Worm (Caenorhabditis elegans) whole organism, L2 larva: ENCODE results near the gene Y51H7C.9.

Experiments
- F13H6.1 ChIP-seq: sonication (generic microtip); optimal IDR thresholded peaks from 2 replicates; lab custom pipeline; 2016; ENCODE audit warnings: missing genetic modification characterization, missing compliant biosample characterization
- R02D3.7 ChIP-seq: fragments of 150-350 bp; optimal IDR thresholded peaks from 2 replicates; lab custom pipeline; 2014; ENCODE audit warnings: missing biosample characterization, missing genetic modification characterization
- Y55F3AM.14 ChIP-seq: fragments of 200-800 bp; sonication (Bioruptor generic); optimal IDR thresholded peaks from 2 replicates; lab custom pipeline; 2018; ENCODE audit warnings: mild to moderate bottlenecking, missing genetic modification characterization, missing compliant biosample characterization
- alr-1 ChIP-seq: fragments of 150-350 bp; optimal IDR thresholded peaks from 2 replicates; lab custom pipeline; 2014; ENCODE audit warnings: missing biosample characterization, missing genetic modification characterization
- ama-1 ChIP-seq: fragments of 150-350 bp; optimal IDR thresholded peaks from 2 replicates; lab custom pipeline; 2018; ENCODE audit warnings: inconsistent platforms
- blmp-1 ChIP-seq: sonication (generic microtip); optimal IDR thresholded peaks from 2 replicates; lab custom pipeline; 2017; ENCODE audit warnings: missing genetic modification characterization, mild to moderate bottlenecking, missing compliant biosample characterization, antibody characterized with exemption, moderate library complexity; ENCODE audit not compliant: insufficient read depth
- ceh-82 ChIP-seq: fragments of 150-350 bp; optimal IDR thresholded peaks from 2 replicates; lab custom pipeline; 2014; ENCODE audit warnings: missing biosample characterization, missing genetic modification characterization
- crh-2 ChIP-seq: sonication (generic microtip); optimal IDR thresholded peaks from 2 replicates; lab custom pipeline; 2017; ENCODE audit warnings: missing biosample characterization, missing genetic modification characterization
- dmd-4 ChIP-seq: sonication (generic microtip); optimal IDR thresholded peaks from 2 replicates; lab custom pipeline; 2017; ENCODE audit warnings: missing biosample characterization, missing genetic modification characterization
- elt-3 ChIP-seq: sonication (generic microtip); optimal IDR thresholded peaks from 2 replicates; lab custom pipeline; 2017; ENCODE audit warnings: missing biosample characterization, missing genetic modification characterization
- fos-1 ChIP-seq: fragments of 150-350 bp; optimal IDR thresholded peaks from 2 replicates; lab custom pipeline; 2014; ENCODE audit warnings: missing biosample characterization, missing genetic modification characterization
- lin-11 ChIP-seq: fragments of 150-350 bp; sonication (generic microtip); optimal IDR thresholded peaks from 2 replicates; lab custom pipeline; 2014; ENCODE audit warnings: missing biosample characterization, missing genetic modification characterization, inconsistent platforms, mixed read lengths
- lin-13 ChIP-seq: fragments of 150-350 bp; optimal IDR thresholded peaks from 2 replicates; lab custom pipeline; 2014; ENCODE audit warnings: missing biosample characterization, missing genetic modification reagents, missing genetic modification characterization
- lsy-2 ChIP-seq, 2 experiments: fragments of 150-350 bp in 1 of 2; sonication (generic microtip) in 1 of 2; optimal IDR thresholded peaks; 2 replicates each; lab custom pipeline; 2014 to 2017; ENCODE audit warnings: missing biosample characterization in 2 of 2, missing genetic modification characterization in 2 of 2
- mbf-1 ChIP-seq: sonication (generic microtip); optimal IDR thresholded peaks from 2 replicates; lab custom pipeline; 2017; ENCODE audit warnings: missing biosample characterization, missing genetic modification characterization
- nhr-129 ChIP-seq: fragments of 150-350 bp; optimal IDR thresholded peaks from 2 replicates; lab custom pipeline; 2014; ENCODE audit warnings: missing biosample characterization, missing genetic modification characterization
- nhr-25 ChIP-seq: fragments of 150-350 bp; sonication (generic microtip); optimal IDR thresholded peaks from 3 replicates; lab custom pipeline; 2014; ENCODE audit warnings: missing biosample characterization, missing genetic modification characterization
- peb-1 ChIP-seq: fragments of 150-350 bp; optimal IDR thresholded peaks from 2 replicates; lab custom pipeline; 2014; ENCODE audit warnings: missing biosample characterization, missing genetic modification characterization
- sem-4 ChIP-seq: fragments of 150-350 bp; optimal IDR thresholded peaks from 2 replicates; lab custom pipeline; 2014; ENCODE audit warnings: missing biosample characterization, missing genetic modification reagents, missing genetic modification characterization
- skn-1 ChIP-seq: sonication (generic microtip); optimal IDR thresholded peaks from 2 replicates; lab custom pipeline; 2017; ENCODE audit warnings: missing biosample characterization, missing genetic modification characterization
- sma-3 ChIP-seq: sonication (generic microtip); optimal IDR thresholded peaks from 2 replicates; lab custom pipeline; 2016; ENCODE audit warnings: missing genetic modification reagents, missing genetic modification characterization, missing compliant biosample characterization
- sma-9 ChIP-seq, 2 experiments: fragments of 150-350 bp in 1 of 2; sonication (generic microtip) in 1 of 2; optimal IDR thresholded peaks; 2 replicates each; lab custom pipeline; 2014 to 2016; ENCODE audit warnings: missing genetic modification characterization in 2 of 2, mild to moderate bottlenecking in 1 of 2, missing biosample characterization in 1 of 2, missing compliant biosample characterization in 1 of 2, missing genetic modification reagents in 1 of 2, moderate library complexity in 1 of 2
- unc-39 ChIP-seq: fragments of 150-350 bp; optimal IDR thresholded peaks from 2 replicates; lab custom pipeline; 2014; ENCODE audit warnings: missing biosample characterization, missing genetic modification characterization
- unc-55 ChIP-seq: fragments of 150-350 bp; sonication (generic microtip); optimal IDR thresholded peaks from 3 replicates; lab custom pipeline; 2014; ENCODE audit warnings: missing biosample characterization, missing genetic modification reagents, missing genetic modification characterization
- zag-1 ChIP-seq: fragments of 150-350 bp; optimal IDR thresholded peaks from 2 replicates; lab custom pipeline; 2014; ENCODE audit warnings: missing biosample characterization, missing genetic modification characterization
- ztf-1 ChIP-seq: fragments of 200-800 bp; sonication (Bioruptor generic); conservative IDR thresholded peaks from 2 replicates; pipeline ENCODE4 v1.3.6; 2022; ENCODE audit warnings: missing genetic modification characterization, missing compliant biosample characterization
- ztf-11 ChIP-seq: sonication (generic microtip); optimal IDR thresholded peaks from 2 replicates; lab custom pipeline; 2017; ENCODE audit warnings: missing biosample characterization, missing genetic modification characterization

Gene Y51H7C.9

DNA sequence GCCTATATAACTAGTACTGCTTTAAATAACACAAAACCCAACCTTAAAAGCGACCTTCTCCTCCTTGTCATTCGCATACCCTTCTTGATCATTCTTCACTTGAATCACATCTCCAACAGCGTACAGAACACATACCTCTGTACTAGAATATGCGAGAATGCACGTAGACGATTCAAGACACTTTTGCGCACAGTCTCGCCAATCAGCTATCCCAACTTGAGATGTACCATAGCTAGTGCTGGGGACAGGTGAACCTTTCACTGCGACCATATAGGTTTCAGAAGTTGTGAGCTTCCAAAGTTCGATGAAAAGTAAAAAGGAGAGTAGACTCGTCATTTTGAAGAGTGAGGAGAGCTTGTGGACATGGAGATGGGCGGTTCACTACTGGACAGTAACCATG, 13.6 kb downstream of the Y51H7C.9 start, which contains the start of gene F54D12.8:
Gene F54D12.8 (minus strand): TSS at position 336 of the 400 bp plus-strand sequence.
- no peak for TF ChIP-seq unc-55 (GFP tag; lab: Kevin White, UChicago)

DNA sequence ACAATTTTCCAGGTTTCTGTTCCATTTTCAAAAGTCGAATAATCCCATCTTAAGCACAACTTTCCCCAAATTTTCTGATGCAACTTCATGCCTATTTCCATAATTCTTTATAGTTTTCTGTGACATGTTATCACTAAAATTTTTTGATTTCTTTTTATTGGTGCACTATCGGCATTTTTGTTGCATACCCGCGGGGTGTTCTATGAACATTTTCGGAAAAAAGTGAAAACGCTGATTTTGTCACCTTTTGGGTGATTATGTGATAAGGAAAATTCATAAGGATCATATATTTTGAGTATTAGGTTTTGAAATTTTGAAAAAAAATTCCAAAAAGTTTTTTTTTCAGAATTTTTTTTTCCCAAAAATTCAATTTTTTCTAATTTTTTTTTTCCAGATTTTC, 24.8 kb downstream of the Y51H7C.9 start, which contains the start of gene aat-7:
Gene aat-7 (plus strand): TSS at position 393 of the 400 bp plus-strand sequence.
- TF ChIP-seq fos-1 (tag; lab: Kevin White, UChicago) (peak; percentile 85), blmp-1 (tag; lab: Kevin White, UChicago) (peak; percentile 29), Y55F3AM.14 (GFP tag; lab: Kevin White, UChicago) (no peak)

DNA sequence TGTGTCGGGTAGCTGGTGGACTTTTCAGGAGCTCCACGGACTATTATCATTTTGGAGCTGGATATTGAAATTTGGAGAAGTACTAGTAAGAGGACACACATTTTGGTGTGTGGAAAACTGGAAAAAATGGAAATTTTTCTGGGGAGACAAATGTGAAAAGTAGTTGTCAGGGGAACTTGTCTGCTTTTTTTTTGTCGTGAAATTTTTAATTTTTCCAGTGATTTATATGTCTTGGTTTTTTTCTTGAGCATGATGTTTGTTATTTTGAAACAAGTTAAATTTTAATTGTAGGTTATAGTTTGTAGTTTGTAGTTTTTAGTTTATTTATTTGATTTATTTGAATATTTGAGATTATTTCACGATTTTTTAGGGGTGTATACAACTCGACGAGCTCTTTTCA, 26.0 kb downstream of the Y51H7C.9 start, which contains the start of gene F54D12.7:
Gene F54D12.7 (minus strand): TSS at position 101 of the 400 bp plus-strand sequence.
- TF ChIP-seq ama-1 (lab: Kevin White, UChicago): no peak
- TF ChIP-seq alr-1 (tag; lab: Kevin White, UChicago): no peak
- no peak for TF ChIP-seq nhr-25
- TF ChIP-seq lin-11 (tag; lab: Kevin White, UChicago): no peak
- TF ChIP-seq mbf-1 (tag; lab: Kevin White, UChicago): no peak
- TF ChIP-seq sma-9 (GFP tag; optimal IDR thresholded peaks at IDR 0.05; lab: Kevin White, UChicago): no peak
- TF ChIP-seq sma-9 (tag; optimal IDR thresholded peaks at IDR 0.05; lab: Kevin White, UChicago): no peak
- TF ChIP-seq R02D3.7 (tag; lab: Kevin White, UChicago): no peak

DNA sequence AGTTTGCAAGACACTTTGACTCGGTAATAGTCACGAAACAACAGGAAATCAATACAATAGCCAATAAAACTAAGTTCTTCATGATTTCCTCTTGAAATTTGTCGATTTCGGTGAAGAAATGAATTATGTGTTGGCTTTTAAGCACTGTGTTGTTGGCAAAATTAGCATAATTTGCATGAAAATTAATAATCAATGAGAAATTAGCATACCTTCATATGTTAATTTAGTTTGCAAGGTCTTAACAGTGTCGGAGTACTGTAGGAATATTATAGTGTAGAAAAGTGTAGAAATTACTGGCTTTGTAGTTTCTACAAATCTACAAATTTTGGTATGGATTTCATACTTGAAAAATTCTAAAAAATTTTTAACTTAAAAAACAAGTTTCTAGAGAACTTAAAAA, 29.7 kb downstream of the Y51H7C.9 start, which contains the start of gene F54D12.9:
Gene F54D12.9 (minus strand): TSS at position 101 of the 400 bp plus-strand sequence.
- TF ChIP-seq skn-1 (no peak), zag-1 (no peak), lin-13 (GFP tag; lab: Kevin White, UChicago) (no peak), peb-1 (tag; lab: Kevin White, UChicago) (no peak), nhr-129 (no peak), sma-9 (GFP tag; optimal IDR thresholded peaks at IDR 0.05; lab: Kevin White, UChicago) (no peak), sma-9 (tag; optimal IDR thresholded peaks at IDR 0.05; lab: Kevin White, UChicago) (no peak), unc-39 (no peak), ztf-1 (GFP tag; lab: Robert Waterston, UW) (no peak), dmd-4 (tag; lab: Kevin White, UChicago) (no peak), crh-2 (tag; lab: Kevin White, UChicago) (no peak), sma-3 (GFP tag; lab: Kevin White, UChicago) (no peak), ceh-82 (tag; lab: Kevin White, UChicago) (no peak)

DNA sequence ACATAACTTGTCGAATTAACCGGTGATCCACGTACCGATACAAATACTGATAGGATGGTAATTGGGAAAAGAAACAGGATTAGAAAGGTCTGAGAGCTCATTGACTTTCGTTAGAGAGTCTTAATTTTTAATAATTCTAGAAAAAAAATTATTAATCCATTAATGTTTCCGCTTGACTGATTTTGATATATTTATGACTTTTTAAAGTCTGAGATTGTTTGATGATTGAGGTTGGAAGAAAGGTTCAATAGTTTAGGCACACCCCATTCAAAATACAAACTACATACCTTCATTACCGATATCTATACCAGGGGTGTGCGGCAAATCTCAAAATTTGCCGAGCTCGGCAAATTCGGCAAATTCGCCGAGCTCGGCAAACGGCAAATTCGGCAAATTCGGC, 33.0 kb downstream of the Y51H7C.9 start, which contains the start of gene F54D12.10:
Gene F54D12.10 (minus strand): TSS at position 101 of the 400 bp plus-strand sequence.
- TF ChIP-seq sma-9 (GFP tag; optimal IDR thresholded peaks at IDR 0.05; lab: Kevin White, UChicago): no peak
- TF ChIP-seq sma-9 (tag; optimal IDR thresholded peaks at IDR 0.05; lab: Kevin White, UChicago): no peak
- no peak for TF ChIP-seq sem-4 (tag; lab: Kevin White, UChicago)
- no peak for TF ChIP-seq ztf-11
- TF ChIP-seq nhr-129: no peak
- TF ChIP-seq crh-2 (tag; lab: Kevin White, UChicago): no peak
- TF ChIP-seq mbf-1 (tag; lab: Kevin White, UChicago): no peak
- no peak for TF ChIP-seq nhr-25
- TF ChIP-seq unc-55 (GFP tag; lab: Kevin White, UChicago): no peak
- TF ChIP-seq elt-3: no peak
- no peak for TF ChIP-seq dmd-4 (tag; lab: Kevin White, UChicago)
- no peak for TF ChIP-seq lin-11 (tag; lab: Kevin White, UChicago)

DNA sequence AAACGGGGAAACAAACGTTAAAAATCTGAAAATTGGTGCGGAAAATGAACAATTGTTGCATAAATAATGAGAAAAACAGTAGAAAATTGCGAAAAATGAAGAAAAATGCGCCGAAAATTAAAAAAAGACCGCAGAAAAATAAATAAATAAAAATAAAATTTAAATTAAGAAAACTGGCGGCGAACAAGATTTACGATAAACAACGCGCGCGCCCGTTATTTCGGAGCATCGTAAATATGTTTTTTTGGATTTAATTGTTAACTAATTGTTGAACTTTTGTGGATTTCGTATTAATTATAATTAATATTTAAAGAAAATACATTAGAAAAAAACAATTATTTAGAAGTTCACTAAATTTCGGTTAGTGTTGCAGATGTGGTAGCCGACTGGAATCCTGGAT, 34.5 kb downstream of the Y51H7C.9 start:
- TF ChIP-seq lin-13 (GFP tag; lab: Kevin White, UChicago) (no peak), unc-55 (GFP tag; lab: Kevin White, UChicago) (peak; percentile 30)

DNA sequence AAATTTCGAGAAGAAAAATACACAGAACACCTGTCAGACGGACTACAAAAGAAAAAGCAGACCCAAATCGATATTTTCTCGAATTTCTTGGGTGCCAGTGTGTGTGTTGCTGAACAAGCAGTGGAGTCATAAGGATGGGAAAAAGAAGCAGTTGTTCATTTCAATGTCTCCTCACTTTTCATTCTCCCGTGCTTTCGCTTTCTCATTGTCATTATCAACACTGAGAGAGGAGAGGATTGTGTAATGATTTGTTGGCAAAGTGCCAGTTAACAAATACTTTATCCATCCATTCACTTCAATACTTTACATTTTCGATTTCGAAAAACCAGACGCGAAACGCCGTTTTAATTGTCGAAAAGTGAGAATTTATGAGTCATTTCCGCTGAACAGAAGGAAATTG, 35.6 kb downstream of the Y51H7C.9 start:
- peak; percentile 45 for TF ChIP-seq nhr-129
- peak in 1 of 2 experiments; percentile 35 for TF ChIP-seq lsy-2 (tag; optimal IDR thresholded peaks at IDR 0.05; lab: Kevin White, UChicago)
- TF ChIP-seq ama-1 (lab: Kevin White, UChicago): no peak
- peak; percentile 37 for TF ChIP-seq F13H6.1 (tag; lab: Kevin White, UChicago)
- TF ChIP-seq, all 48 proteins: peak for 3
